Worm (Caenorhabditis elegans) whole organism, late embryonic: ENCODE data around the gene mrpl-55.

Experiments
- C38D4.7 ChIP-seq: fragments of 200-800 bp; sonication (Bioruptor generic); optimal IDR thresholded peaks from 2 replicates; lab custom pipeline; 2018; ENCODE audit warnings: mild to moderate bottlenecking, missing genetic modification characterization, moderate library complexity, missing compliant biosample characterization
- F13H6.1 ChIP-seq: sonication (generic microtip); optimal IDR thresholded peaks from 2 replicates; lab custom pipeline; 2016; ENCODE audit warnings: missing genetic modification characterization, missing compliant biosample characterization
- K02D7.2 ChIP-seq: sonication (generic microtip); optimal IDR thresholded peaks from 2 replicates; lab custom pipeline; 2017; ENCODE audit warnings: mild to moderate bottlenecking, missing genetic modification characterization, missing compliant biosample characterization
- T23F11.4 ChIP-seq: fragments of 200-800 bp; sonication (Bioruptor generic); optimal IDR thresholded peaks from 2 replicates; lab custom pipeline; 2018; ENCODE audit warnings: mild to moderate bottlenecking, missing genetic modification characterization, missing compliant biosample characterization
- Y22D7AL.16 ChIP-seq: sonication (generic microtip); optimal IDR thresholded peaks from 2 replicates; lab custom pipeline; 2016; ENCODE audit warnings: missing genetic modification characterization, missing compliant biosample characterization
- ahr-1 ChIP-seq: sonication (generic microtip); optimal IDR thresholded peaks from 2 replicates; lab custom pipeline; 2016; ENCODE audit warnings: missing genetic modification characterization, missing compliant biosample characterization
- ama-1 ChIP-seq: fragments of 150-350 bp; optimal IDR thresholded peaks from 2 replicates; lab custom pipeline; 2014
- ceh-14 ChIP-seq: sonication (generic microtip); optimal IDR thresholded peaks from 2 replicates; lab custom pipeline; 2016; ENCODE audit warnings: missing genotype, missing genetic modification characterization, missing compliant biosample characterization
- ceh-19 ChIP-seq: fragments of 200-800 bp; sonication (Bioruptor generic); optimal IDR thresholded peaks from 2 replicates; lab custom pipeline; 2018; ENCODE audit warnings: mild to moderate bottlenecking, missing genetic modification characterization, missing compliant biosample characterization
- ceh-2 ChIP-seq: sonication (generic microtip); optimal IDR thresholded peaks from 2 replicates; lab custom pipeline; 2016; ENCODE audit warnings: missing genotype, missing genetic modification characterization, missing compliant biosample characterization
- ceh-22 ChIP-seq: sonication (generic microtip); optimal IDR thresholded peaks from 2 replicates; lab custom pipeline; 2017; ENCODE audit warnings: missing biosample characterization, missing genetic modification characterization
- ceh-30 ChIP-seq: fragments of 150-350 bp; optimal IDR thresholded peaks from 2 replicates; lab custom pipeline; 2014; ENCODE audit warnings: missing biosample characterization, missing genetic modification characterization
- ceh-31 ChIP-seq: sonication (generic microtip); optimal IDR thresholded peaks from 2 replicates; lab custom pipeline; 2016; ENCODE audit warnings: missing genetic modification characterization, missing compliant biosample characterization
- ceh-34 ChIP-seq: sonication (generic microtip); optimal IDR thresholded peaks from 2 replicates; lab custom pipeline; 2016; ENCODE audit warnings: mild to moderate bottlenecking, missing genetic modification characterization, missing compliant biosample characterization
- ceh-45 ChIP-seq: fragments of 200-800 bp; sonication (Bioruptor generic); IDR thresholded peaks from 2 replicates; pipeline ENCODE4 v1.3.6; 2022; ENCODE audit warnings: missing genetic modification reagents, missing genetic modification characterization, missing compliant biosample characterization
- ceh-48 ChIP-seq: sonication (generic microtip); optimal IDR thresholded peaks from 2 replicates; lab custom pipeline; 2016; ENCODE audit warnings: missing genetic modification characterization, inconsistent platforms, missing compliant biosample characterization
- ceh-9 ChIP-seq: sonication (generic microtip); optimal IDR thresholded peaks from 2 replicates; lab custom pipeline; 2016; ENCODE audit warnings: mild to moderate bottlenecking, missing genetic modification characterization, inconsistent platforms, missing compliant biosample characterization
- dmd-4 ChIP-seq: sonication (generic microtip); optimal IDR thresholded peaks from 2 replicates; lab custom pipeline; 2016; ENCODE audit warnings: borderline replicate concordance, missing genetic modification characterization, missing compliant biosample characterization
- dve-1 ChIP-seq: sonication (generic microtip); optimal IDR thresholded peaks from 2 replicates; lab custom pipeline; 2017; ENCODE audit warnings: antibody characterized with exemption, mild to moderate bottlenecking, missing genetic modification characterization, missing compliant biosample characterization
- elt-4 ChIP-seq: sonication (generic microtip); optimal IDR thresholded peaks from 2 replicates; lab custom pipeline; 2016; ENCODE audit warnings: missing genetic modification characterization, missing compliant biosample characterization
- ets-4 ChIP-seq: sonication (generic microtip); optimal IDR thresholded peaks from 2 replicates; lab custom pipeline; 2016; ENCODE audit warnings: missing genetic modification characterization, missing compliant biosample characterization
- fkh-10 ChIP-seq: fragments of 150-350 bp; optimal IDR thresholded peaks from 2 replicates; lab custom pipeline; 2014; ENCODE audit warnings: missing biosample characterization, missing genetic modification reagents, missing genetic modification characterization
- fkh-6 ChIP-seq: sonication (generic microtip); optimal IDR thresholded peaks from 2 replicates; lab custom pipeline; 2016; ENCODE audit warnings: missing genetic modification characterization, missing compliant biosample characterization
- hlh-13 ChIP-seq: fragments of 200-800 bp; sonication (Bioruptor generic); optimal IDR thresholded peaks from 2 replicates; lab custom pipeline; 2018; ENCODE audit warnings: mild to moderate bottlenecking, missing genetic modification characterization, missing compliant biosample characterization
- hlh-30 ChIP-seq: sonication (generic microtip); optimal IDR thresholded peaks from 2 replicates; lab custom pipeline; 2017; ENCODE audit warnings: antibody characterized with exemption, missing genetic modification characterization, missing compliant biosample characterization; ENCODE audit not compliant: insufficient read depth
- hlh-6 ChIP-seq: sonication (generic microtip); optimal IDR thresholded peaks from 2 replicates; lab custom pipeline; 2016; ENCODE audit warnings: missing genotype, missing genetic modification characterization, missing compliant biosample characterization
- hlh-8 ChIP-seq: sonication (generic microtip); optimal IDR thresholded peaks from 2 replicates; lab custom pipeline; 2016; ENCODE audit warnings: missing genotype, missing genetic modification characterization, missing compliant biosample characterization
- madf-2 ChIP-seq: sonication (generic microtip); optimal IDR thresholded peaks from 2 replicates; lab custom pipeline; 2017; ENCODE audit warnings: missing genetic modification characterization, missing compliant biosample characterization
- nfya-1 ChIP-seq: sonication (generic microtip); optimal IDR thresholded peaks from 2 replicates; lab custom pipeline; 2017; ENCODE audit warnings: missing genetic modification characterization, mild to moderate bottlenecking, missing compliant biosample characterization, antibody characterized with exemption, moderate library complexity
- nhr-11 ChIP-seq: fragments of 150-350 bp; optimal IDR thresholded peaks from 2 replicates; lab custom pipeline; 2014; ENCODE audit warnings: missing biosample characterization, missing genetic modification characterization
- npax-4 ChIP-seq: sonication (generic microtip); optimal IDR thresholded peaks from 2 replicates; lab custom pipeline; 2016; ENCODE audit warnings: missing genetic modification characterization, missing compliant biosample characterization
- odd-2 ChIP-seq: sonication (generic microtip); optimal IDR thresholded peaks from 2 replicates; lab custom pipeline; 2017; ENCODE audit warnings: antibody characterized with exemption, mild to moderate bottlenecking, missing genetic modification characterization, missing compliant biosample characterization
- pag-3 ChIP-seq: sonication (generic microtip); optimal IDR thresholded peaks from 2 replicates; lab custom pipeline; 2016; ENCODE audit warnings: missing compliant biosample characterization, missing genetic modification characterization, borderline replicate concordance
- pat-9 ChIP-seq: fragments of 200-800 bp; sonication (Bioruptor generic); optimal IDR thresholded peaks from 2 replicates; lab custom pipeline; 2018; ENCODE audit warnings: mild to moderate bottlenecking, missing genetic modification characterization, moderate library complexity, missing compliant biosample characterization
- pax-1 ChIP-seq: fragments of 150-350 bp; optimal IDR thresholded peaks from 2 replicates; lab custom pipeline; 2014; ENCODE audit warnings: missing biosample characterization, missing genetic modification characterization
- pha-2 ChIP-seq: sonication (generic microtip); optimal IDR thresholded peaks from 2 replicates; lab custom pipeline; 2017; ENCODE audit warnings: mild to moderate bottlenecking, missing genetic modification characterization, missing compliant biosample characterization
- pha-4 ChIP-seq: fragments of 150-350 bp; optimal IDR thresholded peaks from 2 replicates; lab custom pipeline; 2018; ENCODE audit warnings: missing biosample characterization, missing genetic modification reagents, missing genetic modification characterization
- ref-2 ChIP-seq: sonication (generic microtip); optimal IDR thresholded peaks from 2 replicates; lab custom pipeline; 2016; ENCODE audit warnings: missing genetic modification characterization, missing compliant biosample characterization
- sdc-2 ChIP-seq: sonication (generic microtip); optimal IDR thresholded peaks from 2 replicates; lab custom pipeline; 2016; ENCODE audit warnings: missing genotype, missing genetic modification characterization, missing compliant biosample characterization
- sox-4 ChIP-seq: sonication (generic microtip); optimal IDR thresholded peaks from 2 replicates; lab custom pipeline; 2017; ENCODE audit warnings: mild to moderate bottlenecking, missing genetic modification characterization, inconsistent platforms, missing compliant biosample characterization
- syd-9 ChIP-seq: sonication (generic microtip); optimal IDR thresholded peaks from 2 replicates; lab custom pipeline; 2016; ENCODE audit warnings: mild to moderate bottlenecking, missing genetic modification characterization, moderate library complexity, missing compliant biosample characterization
- tbx-2 ChIP-seq: sonication (generic microtip); optimal IDR thresholded peaks from 2 replicates; lab custom pipeline; 2016; ENCODE audit warnings: missing genetic modification characterization, missing compliant biosample characterization
- tbx-7 ChIP-seq: sonication (generic microtip); optimal IDR thresholded peaks from 2 replicates; lab custom pipeline; 2016; ENCODE audit warnings: missing genotype, missing genetic modification characterization, missing compliant biosample characterization
- ttx-3 ChIP-seq: sonication (generic microtip); optimal IDR thresholded peaks from 2 replicates; lab custom pipeline; 2016; ENCODE audit warnings: missing genetic modification reagents, missing genetic modification characterization, missing compliant biosample characterization
- unc-3 ChIP-seq, 2 experiments: fragments of 200-800 bp in 1 of 2; sonication (Bioruptor generic) in 1 of 2; sonication (generic microtip) in 1 of 2; conservative IDR thresholded peaks in 1 of 2; optimal IDR thresholded peaks in 1 of 2; 2 replicates each; pipeline versions ENCODE4 v1.3.6 to Lab custom; 2016 to 2022; ENCODE audit warnings: missing compliant biosample characterization in 2 of 2, missing genetic modification characterization in 2 of 2, missing genetic modification reagents in 1 of 2
- unc-42 ChIP-seq: sonication (generic microtip); optimal IDR thresholded peaks from 2 replicates; lab custom pipeline; 2016; ENCODE audit warnings: missing genotype, missing genetic modification characterization, missing compliant biosample characterization
- unc-55 ChIP-seq: sonication (generic microtip); optimal IDR thresholded peaks from 2 replicates; lab custom pipeline; 2017; ENCODE audit warnings: missing biosample characterization, missing genetic modification reagents, missing genetic modification characterization
- zip-5 ChIP-seq: sonication (generic microtip); optimal IDR thresholded peaks from 2 replicates; lab custom pipeline; 2016; ENCODE audit warnings: missing genetic modification characterization, missing compliant biosample characterization

The mrpl-55 gene

DNA sequence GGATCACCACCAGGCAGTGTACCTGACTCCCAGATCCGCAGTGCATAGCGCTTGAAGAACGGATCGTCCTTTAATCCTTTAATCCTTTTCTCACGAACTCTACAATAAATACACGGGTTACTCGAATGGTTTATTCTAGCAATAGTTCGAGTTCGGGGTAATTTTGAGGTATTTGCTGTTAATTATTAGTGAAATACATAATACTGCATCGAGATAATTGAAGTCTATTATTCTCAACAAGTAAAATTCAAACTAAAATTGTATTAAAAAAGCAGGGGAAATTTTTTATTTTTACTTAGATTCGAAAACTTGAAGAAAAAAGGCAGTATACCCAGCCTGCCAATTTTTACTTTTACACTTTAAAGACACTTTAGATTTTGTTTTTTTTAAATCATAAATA, 33.9 kb upstream of the mrpl-55 start, which contains the start of gene kgb-1:
kgb-1 (minus strand) TSS at position 101 of the 400 bp plus-strand sequence.
- no peak for TF ChIP-seq pha-2 (tag; lab: Kevin White, UChicago)
- no peak for TF ChIP-seq Y22D7AL.16 (tag; lab: Kevin White, UChicago)
- TF ChIP-seq npax-4 (tag; lab: Kevin White, UChicago): no peak
- no peak for TF ChIP-seq tbx-7 (tag; lab: Kevin White, UChicago)
- no peak for TF ChIP-seq ceh-19 (GFP tag; lab: Kevin White, UChicago)
- TF ChIP-seq fkh-6 (tag; lab: Kevin White, UChicago): no peak
- no peak for TF ChIP-seq ceh-22
- no peak for TF ChIP-seq hlh-8
- TF ChIP-seq odd-2 (tag; lab: Kevin White, UChicago): no peak
- TF ChIP-seq ceh-9 (tag; lab: Kevin White, UChicago): no peak
- TF ChIP-seq unc-42: no peak
- TF ChIP-seq sdc-2 (tag; lab: Kevin White, UChicago): no peak
- TF ChIP-seq F13H6.1: no peak
- no peak for TF ChIP-seq fkh-10 (GFP tag; lab: Kevin White, UChicago)
- TF ChIP-seq ceh-48 (tag; lab: Kevin White, UChicago): no peak
- TF ChIP-seq hlh-30 (tag; lab: Kevin White, UChicago): no peak
- TF ChIP-seq dmd-4 (tag; lab: Kevin White, UChicago): no peak
- no peak for TF ChIP-seq ceh-14
- no peak for TF ChIP-seq nhr-11
- TF ChIP-seq ama-1: no peak

DNA sequence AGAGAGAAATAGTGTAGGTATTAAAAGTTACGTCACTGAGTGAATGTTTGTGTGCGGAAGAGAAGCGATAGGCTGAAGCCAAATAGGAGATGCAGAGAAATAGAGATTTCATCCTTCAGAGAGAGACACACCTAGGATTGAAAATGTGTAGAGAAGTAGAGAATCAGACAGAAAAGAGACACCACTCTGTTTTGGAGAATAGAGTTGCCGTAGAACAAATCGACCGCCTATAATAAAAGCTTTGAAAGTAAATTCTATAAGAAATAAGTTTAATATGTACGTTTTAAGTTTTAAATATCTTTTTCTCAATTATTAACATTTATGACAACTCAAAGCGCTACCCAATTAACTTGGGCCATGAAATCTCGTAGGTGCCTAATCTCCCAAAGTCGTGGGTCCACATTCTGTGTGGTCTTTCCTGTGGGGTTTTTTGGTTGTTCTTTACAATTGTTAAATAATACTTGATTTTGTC, 33.3 kb upstream of the mrpl-55 start, which contains the start of gene T07A9.12:
T07A9.12 (plus strand) TSS at position 448 of the 472 bp plus-strand sequence.
- TF ChIP-seq pat-9 (tag; lab: Kevin White, UChicago) (no peak), hlh-30 (tag; lab: Kevin White, UChicago) (no peak), elt-4 (tag; lab: Kevin White, UChicago) (no peak), ahr-1 (peak; percentile 54), npax-4 (tag; lab: Kevin White, UChicago) (no peak), ets-4 (tag; lab: Kevin White, UChicago) (peak; percentile 70), unc-55 (GFP tag; lab: Kevin White, UChicago) (peak; percentile 19), hlh-13 (GFP tag; lab: Kevin White, UChicago) (no peak), ceh-31 (tag; lab: Kevin White, UChicago) (peak; percentile 99), ref-2 (tag; lab: Kevin White, UChicago) (peak; percentile 90), ceh-14 (peak; percentile 65), unc-3 (GFP tag; conservative IDR thresholded peaks at IDR 0.05; lab: Robert Waterston, UW) (no peak), unc-3 (tag; optimal IDR thresholded peaks at IDR 0.05; lab: Kevin White, UChicago) (peak; percentile 51), hlh-6 (tag; lab: Kevin White, UChicago) (peak; percentile 3), zip-5 (peak; percentile 93), dmd-4 (tag; lab: Kevin White, UChicago) (peak; percentile 34), madf-2 (tag; lab: Kevin White, UChicago) (peak; percentile 57), sox-4 (tag; lab: Kevin White, UChicago) (no peak), K02D7.2 (tag; lab: Kevin White, UChicago) (no peak), ceh-45 (GFP tag; lab: Robert Waterston, UW) (no peak), dve-1 (tag; lab: Kevin White, UChicago) (no peak), pax-1 (tag; lab: Kevin White, UChicago) (peak; percentile 56), syd-9 (peak; percentile 32), T23F11.4 (GFP tag; lab: Kevin White, UChicago) (no peak), pha-2 (tag; lab: Kevin White, UChicago) (peak; percentile 58), pag-3 (tag; lab: Kevin White, UChicago) (peak; percentile 62), tbx-7 (tag; lab: Kevin White, UChicago) (peak; percentile 84), ceh-2 (tag; lab: Kevin White, UChicago) (peak; percentile 88), unc-42 (peak; percentile 59), ttx-3 (tag; lab: Kevin White, UChicago) (peak; percentile 26), C38D4.7 (no peak), ceh-30 (tag; lab: Kevin White, UChicago) (no peak), nfya-1 (peak; percentile 70), ceh-9 (tag; lab: Kevin White, UChicago) (no peak), fkh-10 (GFP tag; lab: Kevin White, UChicago) (no peak), odd-2 (tag; lab: Kevin White, UChicago) (no peak), ceh-19 (GFP tag; lab: Kevin White, UChicago) (peak; percentile 26), F13H6.1 (peak; percentile 87), pha-4 (tag; lab: Kevin White, UChicago) (no peak), ceh-34 (peak; percentile 61), ceh-22 (no peak), nhr-11 (no peak), tbx-2 (peak; percentile 91)
